Worm (Caenorhabditis elegans) whole organism, early embryonic: Measurements from ENCODE around the gene C31C9.6.

Experiments
- aly-1 ChIP-seq: sonication (generic microtip); optimal IDR thresholded peaks from 2 replicates; lab custom pipeline; 2016; ENCODE audit warnings: missing genetic modification characterization, missing compliant biosample characterization
- ama-1 ChIP-seq: fragments of 150-350 bp; optimal IDR thresholded peaks from 2 replicates; lab custom pipeline; 2014
- ceh-13 ChIP-seq: fragments of 200-800 bp; sonication (Bioruptor generic); optimal IDR thresholded peaks from 2 replicates; lab custom pipeline; 2018; ENCODE audit warnings: mild to moderate bottlenecking, missing genetic modification characterization, missing compliant biosample characterization
- ets-7 ChIP-seq: sonication (generic microtip); optimal IDR thresholded peaks from 2 replicates; lab custom pipeline; 2016; ENCODE audit warnings: missing genotype, missing genetic modification characterization, missing compliant biosample characterization
- flt-1 ChIP-seq: fragments of 200-800 bp; sonication (Bioruptor generic); IDR thresholded peaks from 2 replicates; pipeline ENCODE4 v1.3.6; 2022; ENCODE audit warnings: missing genetic modification characterization, missing compliant biosample characterization
- hmbx-1 ChIP-seq: sonication (generic microtip); optimal IDR thresholded peaks from 2 replicates; lab custom pipeline; 2016; ENCODE audit warnings: mild to moderate bottlenecking, missing genetic modification characterization, missing compliant biosample characterization
- hmg-4 ChIP-seq: fragments of 200-800 bp; sonication (Bioruptor generic); optimal IDR thresholded peaks from 2 replicates; lab custom pipeline; 2018; ENCODE audit warnings: mild to moderate bottlenecking, missing genetic modification characterization, missing compliant biosample characterization
- hnd-1 ChIP-seq: sonication (generic microtip); optimal IDR thresholded peaks from 2 replicates; lab custom pipeline; 2016; ENCODE audit warnings: missing genetic modification characterization, missing compliant biosample characterization
- pes-1 ChIP-seq: fragments of 200-800 bp; sonication (Bioruptor generic); IDR thresholded peaks from 2 replicates; pipeline ENCODE4 v1.3.6; 2022; ENCODE audit warnings: missing genetic modification reagents, missing genetic modification characterization, missing compliant biosample characterization
- tbx-11 ChIP-seq: fragments of 200-800 bp; sonication (Bioruptor generic); IDR thresholded peaks from 2 replicates; pipeline ENCODE4 v1.3.6; 2022; ENCODE audit warnings: missing genetic modification characterization, missing compliant biosample characterization
- tbx-37 ChIP-seq: fragments of 200-800 bp; sonication (Bioruptor generic); conservative IDR thresholded peaks from 2 replicates; pipeline ENCODE4 v1.3.6; 2022; ENCODE audit warnings: missing genetic modification reagents, missing genetic modification characterization, missing compliant biosample characterization

DNA sequence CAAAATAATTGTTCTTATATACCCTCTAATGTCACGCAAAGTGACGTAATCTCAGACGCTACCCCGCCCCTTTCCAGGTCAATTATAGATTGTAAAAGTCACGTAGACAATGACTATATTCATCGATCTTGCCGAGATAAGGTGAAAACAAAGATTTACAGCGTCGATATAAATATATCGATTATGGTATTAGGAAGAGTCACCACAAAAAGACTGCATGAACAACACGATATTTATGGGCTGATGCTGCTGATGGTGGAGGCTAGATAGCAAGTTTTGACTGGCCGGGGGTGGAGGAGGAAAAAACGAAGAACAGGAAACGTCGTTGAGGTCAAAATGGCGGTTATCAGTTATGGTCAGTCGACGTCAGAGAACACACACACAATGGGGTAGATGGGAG is 23.3 kb downstream of the C31C9.6 start:
- TF ChIP-seq pes-1 (no peak), tbx-11 (no peak), ceh-13 (no peak), hmg-4 (GFP tag; lab: Kevin White, UChicago) (no peak), ama-1 (lab: Kevin White, UChicago) (no peak), aly-1 (tag; lab: Kevin White, UChicago) (no peak), flt-1 (GFP tag; lab: Robert Waterston, UW) (no peak), hnd-1 (tag; lab: Kevin White, UChicago) (no peak), hmbx-1 (tag; lab: Kevin White, UChicago) (no peak), ets-7 (tag; lab: Kevin White, UChicago) (no peak), tbx-37 (no peak)
